Worm (Caenorhabditis elegans) whole organism, late embryonic: ENCODE measurements around the gene rla-2.

Experiments
- C08G9.2 ChIP-seq: sonication (generic microtip); optimal IDR thresholded peaks from 2 replicates; lab custom pipeline; 2016; ENCODE audit warnings: mild to moderate bottlenecking, missing genetic modification characterization, moderate library complexity, missing compliant biosample characterization
- C38D4.7 ChIP-seq: fragments of 200-800 bp; sonication (Bioruptor generic); optimal IDR thresholded peaks from 2 replicates; lab custom pipeline; 2018; ENCODE audit warnings: mild to moderate bottlenecking, missing genetic modification characterization, moderate library complexity, missing compliant biosample characterization
- K09A11.1 ChIP-seq: sonication (generic microtip); optimal IDR thresholded peaks from 2 replicates; lab custom pipeline; 2017; ENCODE audit warnings: antibody characterized with exemption, mild to moderate bottlenecking, missing genetic modification characterization, missing compliant biosample characterization; ENCODE audit not compliant: insufficient read depth
- ahr-1 ChIP-seq: sonication (generic microtip); optimal IDR thresholded peaks from 2 replicates; lab custom pipeline; 2016; ENCODE audit warnings: missing genetic modification characterization, missing compliant biosample characterization
- ceh-31 ChIP-seq: sonication (generic microtip); optimal IDR thresholded peaks from 2 replicates; lab custom pipeline; 2016; ENCODE audit warnings: missing genetic modification characterization, missing compliant biosample characterization
- ceh-34 ChIP-seq: sonication (generic microtip); optimal IDR thresholded peaks from 2 replicates; lab custom pipeline; 2016; ENCODE audit warnings: mild to moderate bottlenecking, missing genetic modification characterization, missing compliant biosample characterization
- ceh-48 ChIP-seq: sonication (generic microtip); optimal IDR thresholded peaks from 2 replicates; lab custom pipeline; 2016; ENCODE audit warnings: missing genetic modification characterization, inconsistent platforms, missing compliant biosample characterization
- ceh-9 ChIP-seq: sonication (generic microtip); optimal IDR thresholded peaks from 2 replicates; lab custom pipeline; 2016; ENCODE audit warnings: mild to moderate bottlenecking, missing genetic modification characterization, inconsistent platforms, missing compliant biosample characterization
- dmd-4 ChIP-seq: sonication (generic microtip); optimal IDR thresholded peaks from 2 replicates; lab custom pipeline; 2016; ENCODE audit warnings: borderline replicate concordance, missing genetic modification characterization, missing compliant biosample characterization
- dve-1 ChIP-seq: sonication (generic microtip); optimal IDR thresholded peaks from 2 replicates; lab custom pipeline; 2017; ENCODE audit warnings: antibody characterized with exemption, mild to moderate bottlenecking, missing genetic modification characterization, missing compliant biosample characterization
- elt-2 ChIP-seq: sonication (generic microtip); optimal IDR thresholded peaks from 2 replicates; lab custom pipeline; 2016; ENCODE audit warnings: missing genetic modification reagents, missing genetic modification characterization, missing compliant biosample characterization
- ets-4 ChIP-seq: sonication (generic microtip); optimal IDR thresholded peaks from 2 replicates; lab custom pipeline; 2016; ENCODE audit warnings: missing genetic modification characterization, missing compliant biosample characterization
- fkh-10 ChIP-seq: fragments of 150-350 bp; optimal IDR thresholded peaks from 2 replicates; lab custom pipeline; 2014; ENCODE audit warnings: missing biosample characterization, missing genetic modification reagents, missing genetic modification characterization
- hlh-13 ChIP-seq: fragments of 200-800 bp; sonication (Bioruptor generic); optimal IDR thresholded peaks from 2 replicates; lab custom pipeline; 2018; ENCODE audit warnings: mild to moderate bottlenecking, missing genetic modification characterization, missing compliant biosample characterization
- hlh-30 ChIP-seq: sonication (generic microtip); optimal IDR thresholded peaks from 2 replicates; lab custom pipeline; 2017; ENCODE audit warnings: antibody characterized with exemption, missing genetic modification characterization, missing compliant biosample characterization; ENCODE audit not compliant: insufficient read depth
- hlh-8 ChIP-seq: sonication (generic microtip); optimal IDR thresholded peaks from 2 replicates; lab custom pipeline; 2016; ENCODE audit warnings: missing genotype, missing genetic modification characterization, missing compliant biosample characterization
- lim-6 ChIP-seq: sonication (generic microtip); optimal IDR thresholded peaks from 2 replicates; lab custom pipeline; 2016; ENCODE audit warnings: missing genetic modification characterization, missing compliant biosample characterization
- nfya-1 ChIP-seq: sonication (generic microtip); optimal IDR thresholded peaks from 2 replicates; lab custom pipeline; 2017; ENCODE audit warnings: missing genetic modification characterization, mild to moderate bottlenecking, missing compliant biosample characterization, antibody characterized with exemption, moderate library complexity
- npax-4 ChIP-seq: sonication (generic microtip); optimal IDR thresholded peaks from 2 replicates; lab custom pipeline; 2016; ENCODE audit warnings: missing genetic modification characterization, missing compliant biosample characterization
- odd-2 ChIP-seq: sonication (generic microtip); optimal IDR thresholded peaks from 2 replicates; lab custom pipeline; 2017; ENCODE audit warnings: antibody characterized with exemption, mild to moderate bottlenecking, missing genetic modification characterization, missing compliant biosample characterization
- pha-2 ChIP-seq: sonication (generic microtip); optimal IDR thresholded peaks from 2 replicates; lab custom pipeline; 2017; ENCODE audit warnings: mild to moderate bottlenecking, missing genetic modification characterization, missing compliant biosample characterization
- pqm-1 ChIP-seq: sonication (generic microtip); optimal IDR thresholded peaks from 2 replicates; lab custom pipeline; 2016; ENCODE audit warnings: missing genetic modification characterization, missing compliant biosample characterization
- pros-1 ChIP-seq: fragments of 150-350 bp; optimal IDR thresholded peaks from 2 replicates; lab custom pipeline; 2014; ENCODE audit warnings: missing biosample characterization, missing genetic modification reagents, missing genetic modification characterization
- ref-2 ChIP-seq: sonication (generic microtip); optimal IDR thresholded peaks from 2 replicates; lab custom pipeline; 2016; ENCODE audit warnings: missing genetic modification characterization, missing compliant biosample characterization
- rnt-1 ChIP-seq: sonication (generic microtip); optimal IDR thresholded peaks from 2 replicates; lab custom pipeline; 2016; ENCODE audit warnings: missing genetic modification characterization, missing compliant biosample characterization
- sdc-2 ChIP-seq: sonication (generic microtip); optimal IDR thresholded peaks from 2 replicates; lab custom pipeline; 2016; ENCODE audit warnings: missing genotype, missing genetic modification characterization, missing compliant biosample characterization
- sox-2 ChIP-seq: fragments of 200-800 bp; sonication (Bioruptor generic); IDR thresholded peaks from 2 replicates; pipeline ENCODE4 v1.3.6; 2022; ENCODE audit warnings: missing genetic modification reagents, missing genetic modification characterization, missing compliant biosample characterization
- sox-4 ChIP-seq: sonication (generic microtip); optimal IDR thresholded peaks from 2 replicates; lab custom pipeline; 2017; ENCODE audit warnings: mild to moderate bottlenecking, missing genetic modification characterization, inconsistent platforms, missing compliant biosample characterization
- syd-9 ChIP-seq: sonication (generic microtip); optimal IDR thresholded peaks from 2 replicates; lab custom pipeline; 2016; ENCODE audit warnings: mild to moderate bottlenecking, missing genetic modification characterization, moderate library complexity, missing compliant biosample characterization
- tbx-7 ChIP-seq: sonication (generic microtip); optimal IDR thresholded peaks from 2 replicates; lab custom pipeline; 2016; ENCODE audit warnings: missing genotype, missing genetic modification characterization, missing compliant biosample characterization
- ttx-3 ChIP-seq: sonication (generic microtip); optimal IDR thresholded peaks from 2 replicates; lab custom pipeline; 2016; ENCODE audit warnings: missing genetic modification reagents, missing genetic modification characterization, missing compliant biosample characterization
- unc-3 ChIP-seq, 2 experiments: fragments of 200-800 bp in 1 of 2; sonication (Bioruptor generic) in 1 of 2; sonication (generic microtip) in 1 of 2; conservative IDR thresholded peaks in 1 of 2; optimal IDR thresholded peaks in 1 of 2; 2 replicates each; pipeline versions ENCODE4 v1.3.6 to Lab custom; 2016 to 2022; ENCODE audit warnings: missing compliant biosample characterization in 2 of 2, missing genetic modification characterization in 2 of 2, missing genetic modification reagents in 1 of 2
- unc-86 ChIP-seq: sonication (generic microtip); optimal IDR thresholded peaks from 2 replicates; lab custom pipeline; 2016; ENCODE audit warnings: missing genetic modification characterization, missing compliant biosample characterization
- zip-5 ChIP-seq: sonication (generic microtip); optimal IDR thresholded peaks from 2 replicates; lab custom pipeline; 2016; ENCODE audit warnings: missing genetic modification characterization, missing compliant biosample characterization
- ztf-16 ChIP-seq: sonication (generic microtip); optimal IDR thresholded peaks from 2 replicates; lab custom pipeline; 2017; ENCODE audit warnings: missing genetic modification characterization, missing compliant biosample characterization

Gene rla-2

ce11 chrIV:13392230-13392629 is 22.1 kb upstream of the rla-2 start:
- TF ChIP-seq lim-6 (tag; lab: Kevin White, UChicago) (no peak), ceh-34 (tag; lab: Kevin White, UChicago) (no peak), ceh-9 (tag; lab: Kevin White, UChicago) (no peak), pqm-1 (tag; lab: Kevin White, UChicago) (no peak), tbx-7 (tag; lab: Kevin White, UChicago) (no peak), C08G9.2 (tag; lab: Kevin White, UChicago) (no peak), dmd-4 (no peak), unc-86 (tag; lab: Kevin White, UChicago) (no peak), pha-2 (tag; lab: Kevin White, UChicago) (no peak), ztf-16 (tag; lab: Kevin White, UChicago) (no peak)
- TF ChIP-seq, all 69 proteins: peak for 0

- TF ChIP-seq pqm-1 (tag; lab: Kevin White, UChicago) (no peak), sox-4 (tag; lab: Kevin White, UChicago) (no peak), sox-2 (GFP tag; lab: Robert Waterston, UW) (no peak), hlh-8 (tag; lab: Kevin White, UChicago) (no peak), elt-2 (tag; lab: Kevin White, UChicago) (no peak), fkh-10 (GFP tag; lab: Kevin White, UChicago) (no peak), nfya-1 (tag; lab: Kevin White, UChicago) (no peak), C08G9.2 (tag; lab: Kevin White, UChicago) (no peak), dve-1 (tag; lab: Kevin White, UChicago) (no peak), dmd-4 (no peak), pha-2 (tag; lab: Kevin White, UChicago) (no peak), ahr-1 (tag; lab: Kevin White, UChicago) (no peak), hlh-13 (GFP tag; lab: Kevin White, UChicago) (no peak), C38D4.7 (GFP tag; lab: Kevin White, UChicago) (no peak), sdc-2 (tag; lab: Kevin White, UChicago) (no peak), odd-2 (tag; lab: Kevin White, UChicago) (no peak), ceh-31 (tag; lab: Kevin White, UChicago) (no peak), tbx-7 (tag; lab: Kevin White, UChicago) (no peak), ttx-3 (tag; lab: Kevin White, UChicago) (no peak)
These were observed 20.7 kb upstream of the rla-2 start for ce11 chrIV:13390770-13391169.

ce11 chrIV:13389237-13389636 is 19.2 kb upstream of the rla-2 start:
- no peak for TF ChIP-seq syd-9 (tag; lab: Kevin White, UChicago)
- TF ChIP-seq dve-1 (tag; lab: Kevin White, UChicago) = no peak
- TF ChIP-seq zip-5 (tag; lab: Kevin White, UChicago) = no peak
- no peak for TF ChIP-seq K09A11.1 (tag; lab: Kevin White, UChicago)
- no peak for TF ChIP-seq ceh-9 (tag; lab: Kevin White, UChicago)
- no peak for TF ChIP-seq ahr-1 (tag; lab: Kevin White, UChicago)
- TF ChIP-seq pros-1 (tag; lab: Kevin White, UChicago) = no peak
- no peak for TF ChIP-seq ref-2
- TF ChIP-seq ets-4 (tag; lab: Kevin White, UChicago) = no peak
- no peak for TF ChIP-seq sox-2 (GFP tag; lab: Robert Waterston, UW)

- TF ChIP-seq rnt-1 (tag; lab: Kevin White, UChicago) = no peak
- TF ChIP-seq dve-1 (tag; lab: Kevin White, UChicago) = peak; percentile 35
These were observed 18.7 kb upstream of the rla-2 start for ce11 chrIV:13388779-13389178.

ce11 chrIV:13386903-13387302 is 16.8 kb upstream of the rla-2 start, which contains the start of gene lsm-3:
Gene lsm-3 (plus strand): TSS chrIV:13387203.
- TF ChIP-seq unc-3 (GFP tag; conservative IDR thresholded peaks at IDR 0.05; lab: Robert Waterston, UW) = no peak
- TF ChIP-seq unc-3 (tag; optimal IDR thresholded peaks at IDR 0.05; lab: Kevin White, UChicago) = no peak
- no peak for TF ChIP-seq ceh-48
- no peak for TF ChIP-seq npax-4 (tag; lab: Kevin White, UChicago)
- TF ChIP-seq hlh-8 (tag; lab: Kevin White, UChicago) = no peak
- TF ChIP-seq pha-2 (tag; lab: Kevin White, UChicago) = no peak
- TF ChIP-seq C08G9.2 (tag; lab: Kevin White, UChicago) = no peak
- TF ChIP-seq hlh-30 (tag; lab: Kevin White, UChicago) = no peak
- TF ChIP-seq ceh-34 (tag; lab: Kevin White, UChicago) = no peak
- no peak for TF ChIP-seq elt-2 (tag; lab: Kevin White, UChicago)
